Fruit fly (Drosophila melanogaster) whole organism, embryonic: ENCODE data around the gene dsf.
A peak's percentile ranks its signal among the peaks of the same experiment; 100 is the strongest.

Experiments
- Asciz ChIP-seq: fragments of 200-800 bp; sonication (Bioruptor generic); optimal IDR thresholded peaks from 2 replicates; lab custom pipeline; 2017; ENCODE audit warnings: missing biosample characterization, mild to moderate bottlenecking, missing genetic modification characterization, missing genetic modification reagents
- Awh ChIP-seq: fragments of 200-800 bp; sonication (Bioruptor generic); IDR thresholded peaks from 2 replicates; pipeline ENCODE4, ENCODE4 v1.3.6; 2022; ENCODE audit warnings: missing biosample characterization, missing genetic modification characterization
- CG10543 ChIP-seq: fragments of 200-800 bp; sonication (Bioruptor generic); optimal IDR thresholded peaks from 3 replicates; lab custom pipeline; 2017; ENCODE audit warnings: missing biosample characterization, mild to moderate bottlenecking, missing genetic modification characterization, moderate library complexity
- CG12659 ChIP-seq: fragments of 200-800 bp; sonication (Bioruptor generic); optimal IDR thresholded peaks from 3 replicates; lab custom pipeline; 2017; ENCODE audit warnings: mild to moderate bottlenecking, missing biosample characterization, missing genetic modification reagents, missing genetic modification characterization
- CG12769 ChIP-seq: fragments of 200-800 bp; sonication (Bioruptor generic); optimal IDR thresholded peaks from 2 replicates; lab custom pipeline; 2019; ENCODE audit warnings: missing biosample characterization, mild to moderate bottlenecking, missing genetic modification characterization, moderate library complexity
- CG13123 ChIP-seq: fragments of 200-800 bp; sonication (Bioruptor generic); optimal IDR thresholded peaks from 2 replicates; lab custom pipeline; 2016; ENCODE audit warnings: missing biosample characterization, missing genetic modification characterization
- CG15601 ChIP-seq: fragments of 200-800 bp; sonication (Bioruptor generic); optimal IDR thresholded peaks from 3 replicates; lab custom pipeline; 2019; ENCODE audit warnings: missing biosample characterization, mild to moderate bottlenecking, missing genetic modification characterization, moderate library complexity
- CG1602 ChIP-seq: fragments of 200-800 bp; sonication (Bioruptor generic); optimal IDR thresholded peaks from 3 replicates; lab custom pipeline; 2016; ENCODE audit warnings: missing biosample characterization, missing genetic modification characterization
- CG17385 ChIP-seq: fragments of 200-800 bp; sonication (Bioruptor generic); optimal IDR thresholded peaks from 3 replicates; lab custom pipeline; 2018; ENCODE audit warnings: missing biosample characterization, mild to moderate bottlenecking, missing genetic modification characterization
- CG17912 ChIP-seq: fragments of 200-800 bp; sonication (Bioruptor generic); optimal IDR thresholded peaks from 2 replicates; lab custom pipeline; 2018; ENCODE audit warnings: missing biosample characterization, mild to moderate bottlenecking, missing genetic modification characterization
- CG18599 ChIP-seq: fragments of 200-800 bp; sonication (Bioruptor generic); optimal IDR thresholded peaks from 3 replicates; lab custom pipeline; 2017; ENCODE audit warnings: missing biosample characterization, missing genetic modification characterization, mild to moderate bottlenecking, moderate library complexity, missing genetic modification reagents
- CG34376 ChIP-seq: fragments of 200-800 bp; sonication (Bioruptor generic); optimal IDR thresholded peaks from 2 replicates; lab custom pipeline; 2018; ENCODE audit warnings: missing biosample characterization, mild to moderate bottlenecking, missing genetic modification characterization
- CG7271 ChIP-seq: fragments of 200-800 bp; sonication (Bioruptor generic); optimal IDR thresholded peaks from 2 replicates; lab custom pipeline; 2018; ENCODE audit warnings: missing biosample characterization, mild to moderate bottlenecking, missing genetic modification characterization, moderate library complexity
- CG7556 ChIP-seq: fragments of 200-800 bp; sonication (Bioruptor generic); optimal IDR thresholded peaks from 2 replicates; lab custom pipeline; 2017; ENCODE audit warnings: missing biosample characterization, mild to moderate bottlenecking, missing genetic modification characterization
- CTCF ChIP-seq: fragments of 200-800 bp; sonication (Bioruptor generic); optimal IDR thresholded peaks from 2 replicates; lab custom pipeline; 2017; ENCODE audit warnings: missing biosample characterization, mild to moderate bottlenecking, missing genetic modification characterization, moderate library complexity
- Ets97D ChIP-seq: fragments of 200-800 bp; sonication (Bioruptor generic); optimal IDR thresholded peaks from 3 replicates; lab custom pipeline; 2016; ENCODE audit warnings: missing biosample characterization, missing genetic modification characterization
- Gug ChIP-seq: fragments of 200-800 bp; sonication (Bioruptor generic); IDR thresholded peaks from 4 replicates; pipeline ENCODE4 v1.3.6; 2022; ENCODE audit warnings: missing biosample characterization, missing genetic modification characterization
- HmgZ ChIP-seq: fragments of 200-800 bp; sonication (Bioruptor generic); optimal IDR thresholded peaks from 2 replicates; lab custom pipeline; 2018; ENCODE audit warnings: missing biosample characterization, mild to moderate bottlenecking, missing genetic modification characterization
- MESR4 ChIP-seq: fragments of 200-800 bp; sonication (Bioruptor generic); optimal IDR thresholded peaks from 2 replicates; lab custom pipeline; 2018; ENCODE audit warnings: missing biosample characterization, mild to moderate bottlenecking, missing genetic modification characterization, moderate library complexity
- Mad ChIP-seq: fragments of 200-800 bp; sonication (Bioruptor generic); optimal IDR thresholded peaks from 2 replicates; lab custom pipeline; 2016; ENCODE audit warnings: missing biosample characterization, missing genetic modification characterization
- Myb ChIP-seq: fragments of 200-800 bp; sonication (Bioruptor generic); optimal IDR thresholded peaks from 2 replicates; lab custom pipeline; 2016; ENCODE audit warnings: missing biosample characterization, missing genetic modification characterization
- NK7.1 ChIP-seq: fragments of 200-800 bp; sonication (Bioruptor generic); optimal IDR thresholded peaks from 3 replicates; lab custom pipeline; 2016; ENCODE audit warnings: missing biosample characterization, missing genetic modification characterization
- Nf-YC ChIP-seq: fragments of 200-800 bp; optimal IDR thresholded peaks from 3 replicates; lab custom pipeline; 2019; ENCODE audit warnings: missing biosample characterization, mild to moderate bottlenecking, missing genetic modification characterization, moderate library complexity
- Rx ChIP-seq: fragments of 200-800 bp; sonication (Bioruptor generic); IDR thresholded peaks from 2 replicates; pipeline ENCODE4 v1.3.6; 2022; ENCODE audit warnings: missing biosample characterization, missing genetic modification characterization
- Ssrp ChIP-seq: fragments of 200-800 bp; sonication (Bioruptor generic); optimal IDR thresholded peaks from 2 replicates; lab custom pipeline; 2018; ENCODE audit warnings: missing biosample characterization, mild to moderate bottlenecking, missing genetic modification characterization, moderate library complexity
- TFAM ChIP-seq: fragments of 200-800 bp; sonication (Bioruptor generic); optimal IDR thresholded peaks from 2 replicates; lab custom pipeline; 2017; ENCODE audit warnings: missing biosample characterization, missing genetic modification characterization, inconsistent platforms
- Xbp1 ChIP-seq: fragments of 200-800 bp; sonication (Bioruptor generic); optimal IDR thresholded peaks from 3 replicates; lab custom pipeline; 2016; ENCODE audit warnings: missing biosample characterization, mild to moderate bottlenecking, missing genetic modification characterization
- abd-A ChIP-seq: fragments of 200-800 bp; sonication (Bioruptor generic); optimal IDR thresholded peaks from 3 replicates; lab custom pipeline; 2019; ENCODE audit warnings: missing biosample characterization, mild to moderate bottlenecking, missing genetic modification characterization, moderate library complexity
- az2 ChIP-seq: fragments of 200-800 bp; sonication (Bioruptor generic); optimal IDR thresholded peaks from 3 replicates; lab custom pipeline; 2016; ENCODE audit warnings: missing biosample characterization, missing genetic modification characterization
- btn ChIP-seq: fragments of 200-800 bp; sonication (Bioruptor generic); optimal IDR thresholded peaks from 2 replicates; lab custom pipeline; 2016; ENCODE audit warnings: missing biosample characterization, missing genetic modification characterization
- cato ChIP-seq: fragments of 200-800 bp; sonication (Bioruptor generic); optimal IDR thresholded peaks from 2 replicates; lab custom pipeline; 2016; ENCODE audit warnings: missing biosample characterization, missing genetic modification characterization, borderline replicate concordance
- crp ChIP-seq, 2 experiments: fragments of 200-800 bp; sonication (Bioruptor generic); optimal IDR thresholded peaks; 2 replicates in 1 of 2; 3 replicates in 1 of 2; lab custom pipeline; 2017; ENCODE audit warnings: missing biosample characterization in 2 of 2, missing genetic modification characterization in 2 of 2, mild to moderate bottlenecking in 1 of 2, moderate library complexity in 1 of 2
- dati ChIP-seq: fragments of 200-800 bp; sonication (Bioruptor generic); IDR thresholded peaks from 2 replicates; pipeline ENCODE4 v1.3.6; 2022; ENCODE audit warnings: missing biosample characterization, missing genetic modification characterization
- eyg ChIP-seq: fragments of 200-800 bp; sonication (Bioruptor generic); optimal IDR thresholded peaks from 3 replicates; lab custom pipeline; 2016; ENCODE audit warnings: missing biosample characterization, missing genetic modification characterization
- fd3F ChIP-seq: fragments of 200-800 bp; sonication (Bioruptor generic); optimal IDR thresholded peaks from 2 replicates; lab custom pipeline; 2018; ENCODE audit warnings: missing biosample characterization, mild to moderate bottlenecking, missing genetic modification characterization, moderate library complexity
- fru ChIP-seq: fragments of >200 bp; optimal IDR thresholded peaks from 2 replicates; lab custom pipeline; 2017
- gcm2 ChIP-seq: fragments of 200-800 bp; sonication (Bioruptor generic); optimal IDR thresholded peaks from 2 replicates; lab custom pipeline; 2016; ENCODE audit warnings: missing biosample characterization, missing genetic modification characterization
- lbe ChIP-seq: fragments of 200-800 bp; sonication (Bioruptor generic); optimal IDR thresholded peaks from 2 replicates; lab custom pipeline; 2016; ENCODE audit warnings: missing biosample characterization, mild to moderate bottlenecking, missing genetic modification characterization
- lilli ChIP-seq: fragments of 200-800 bp; sonication (Bioruptor generic); optimal IDR thresholded peaks from 3 replicates; lab custom pipeline; 2016; ENCODE audit warnings: missing biosample characterization, missing genetic modification characterization
- lov ChIP-seq, 2 experiments: fragments of 200-800 bp in 1 of 2; fragments of >200 bp in 1 of 2; sonication (Bioruptor generic) in 1 of 2; IDR thresholded peaks in 1 of 2; optimal IDR thresholded peaks in 1 of 2; 2 replicates in 1 of 2; 3 replicates in 1 of 2; pipeline versions ENCODE4 v1.3.6 to Lab custom; 2017 to 2022; ENCODE audit warnings: missing biosample characterization in 1 of 2, missing genetic modification characterization in 1 of 2
- luna ChIP-seq: fragments of 200-800 bp; sonication (Bioruptor generic); optimal IDR thresholded peaks from 2 replicates; lab custom pipeline; 2016; ENCODE audit warnings: missing biosample characterization, missing genetic modification characterization
- maf-S ChIP-seq: fragments of 200-800 bp; sonication (Bioruptor generic); optimal IDR thresholded peaks from 2 replicates; lab custom pipeline; 2016; ENCODE audit warnings: missing biosample characterization, missing genetic modification characterization
- mirr ChIP-seq: fragments of 200-800 bp; sonication (Bioruptor generic); optimal IDR thresholded peaks from 3 replicates; lab custom pipeline; 2018; ENCODE audit warnings: missing biosample characterization, mild to moderate bottlenecking, missing genetic modification characterization
- otp ChIP-seq: fragments of 200-800 bp; sonication (Bioruptor generic); IDR thresholded peaks from 3 replicates; pipeline ENCODE4, ENCODE4 v1.3.6; 2022; ENCODE audit warnings: missing biosample characterization, missing genetic modification characterization
- rib ChIP-seq: fragments of 200-800 bp; sonication (Bioruptor generic); IDR thresholded peaks from 2 replicates; pipeline ENCODE4 v1.3.6; 2022; ENCODE audit warnings: missing biosample characterization, missing genetic modification characterization
- sim ChIP-seq: fragments of 200-800 bp; sonication (Bioruptor generic); IDR thresholded peaks from 2 replicates; pipeline ENCODE4 v1.3.6; 2022; ENCODE audit warnings: missing biosample characterization, missing genetic modification characterization
- stwl ChIP-seq: fragments of 200-800 bp; sonication (Bioruptor generic); optimal IDR thresholded peaks from 3 replicates; lab custom pipeline; 2018; ENCODE audit warnings: missing biosample characterization, mild to moderate bottlenecking, missing genetic modification characterization, moderate library complexity
- trh ChIP-seq: fragments of 200-800 bp; sonication (Bioruptor generic); optimal IDR thresholded peaks from 2 replicates; lab custom pipeline; 2016; ENCODE audit warnings: missing biosample characterization, missing genetic modification characterization
- tx ChIP-seq: fragments of 200-800 bp; sonication (Bioruptor generic); optimal IDR thresholded peaks from 2 replicates; lab custom pipeline; 2016; ENCODE audit warnings: missing biosample characterization, missing genetic modification characterization
- zen ChIP-seq: fragments of 200-800 bp; sonication (Bioruptor generic); optimal IDR thresholded peaks from 3 replicates; lab custom pipeline; 2018; ENCODE audit warnings: missing biosample characterization, mild to moderate bottlenecking, missing genetic modification characterization, moderate library complexity

Gene dsf

DNA sequence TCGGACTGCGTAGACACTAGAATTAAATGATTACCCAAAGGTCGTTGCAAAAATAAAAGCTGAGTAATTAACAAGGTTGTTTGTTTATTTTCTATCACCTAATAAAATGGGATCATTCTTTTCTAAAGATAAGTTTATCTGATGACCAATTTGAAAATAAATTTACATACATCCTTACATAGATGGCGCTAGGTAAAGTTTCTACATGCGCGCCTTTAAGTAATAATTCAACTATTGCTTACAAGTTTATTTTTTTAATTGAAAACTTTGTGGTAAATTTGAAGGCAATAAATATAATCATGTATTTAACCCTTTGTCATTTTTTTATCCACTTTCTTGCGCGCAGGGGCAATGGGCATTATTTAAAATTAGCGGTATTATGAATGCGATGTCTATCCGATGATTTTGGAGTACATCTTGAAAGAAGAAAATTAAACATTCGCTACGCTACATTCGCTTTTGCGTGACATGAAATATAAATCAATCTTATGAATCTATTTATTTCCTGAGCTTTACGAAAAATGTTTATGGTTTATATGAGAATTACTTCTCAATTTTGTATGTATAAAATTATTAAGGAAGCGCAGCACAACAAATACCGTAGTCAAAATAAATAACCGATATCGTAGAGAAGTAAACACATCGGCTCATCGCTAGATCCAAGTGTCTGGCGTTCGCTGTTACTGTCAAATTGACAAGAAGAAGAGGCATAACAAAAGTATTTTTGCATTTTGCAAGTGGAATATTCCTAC is 23.2 kb downstream of the dsf start, which contains the start of gene CG9044 (continued):
- TF ChIP-seq lilli (GFP tag; lab: Kevin White, UChicago) (peak; percentile 79), maf-S (GFP tag; lab: Kevin White, UChicago) (peak; percentile 38), eyg (GFP tag; lab: Kevin White, UChicago) (peak; percentile 26), CG12659 (GFP tag; lab: Kevin White, UChicago) (peak; percentile 79), MESR4 (GFP tag; lab: Kevin White, UChicago) (no peak), zen (tag; lab: Kevin White, UChicago) (peak; percentile 36), stwl (tag; lab: Kevin White, UChicago) (peak; percentile 20), otp (GFP tag; lab: Robert Waterston, UW) (no peak), lbe (GFP tag; lab: Kevin White, UChicago) (peak; percentile 65), CG7556 (GFP tag; lab: Kevin White, UChicago) (no peak), luna (GFP tag; lab: Kevin White, UChicago) (no peak), rib (GFP tag; lab: Robert Waterston, UW) (no peak), dati (GFP tag; lab: Robert Waterston, UW) (no peak), Asciz (GFP tag; lab: Kevin White, UChicago) (no peak), TFAM (no peak), fd3F (peak; percentile 46), fru (lab: Kevin White, UChicago) (no peak), Gug (GFP tag; lab: Robert Waterston, UW) (peak; percentile 60; the same call in 3 of the 4 replicates), abd-A (no peak), crp (GFP tag; optimal IDR thresholded peaks at IDR 0.05; lab: Kevin White, UChicago) (no peak), CG12769 (tag; lab: Kevin White, UChicago) (no peak), CG1602 (peak; percentile 48), Rx (GFP tag; lab: Robert Waterston, UW) (no peak), Nf-YC (tag; lab: Kevin White, UChicago) (no peak), CG13123 (peak; percentile 11), Myb (GFP tag; lab: Kevin White, UChicago) (peak; percentile 59), Ets97D (peak; percentile 67), CG18599 (GFP tag; lab: Kevin White, UChicago) (no peak), CTCF (GFP tag; lab: Kevin White, UChicago) (peak; percentile 94), cato (GFP tag; lab: Kevin White, UChicago) (peak; percentile 31), Awh (GFP tag; lab: Robert Waterston, UW) (no peak), Mad (GFP tag; lab: Kevin White, UChicago) (peak; percentile 67), lov (optimal IDR thresholded peaks at IDR 0.05; lab: Kevin White, UChicago) (no peak), lov (GFP tag; IDR thresholded peaks at IDR 0.05; lab: Robert Waterston, UW) (no peak), mirr (GFP tag; lab: Kevin White, UChicago) (no peak), CG10543 (GFP tag; lab: Kevin White, UChicago) (no peak), btn (GFP tag; lab: Kevin White, UChicago) (no peak), HmgZ (tag; lab: Kevin White, UChicago) (peak; percentile 66), CG17912 (GFP tag; lab: Kevin White, UChicago) (peak; percentile 2), Xbp1 (GFP tag; lab: Kevin White, UChicago) (peak; percentile 71), CG34376 (GFP tag; lab: Kevin White, UChicago) (no peak), tx (GFP tag; lab: Kevin White, UChicago) (peak; percentile 39), gcm2 (GFP tag; lab: Kevin White, UChicago) (no peak), sim (no peak), az2 (GFP tag; lab: Kevin White, UChicago) (peak; percentile 44), CG7271 (no peak), trh (GFP tag; lab: Kevin White, UChicago) (peak; percentile 52), Ssrp (tag; lab: Kevin White, UChicago) (peak; percentile 49), CG15601 (tag; lab: Kevin White, UChicago) (peak; percentile 37), CG17385 (GFP tag; lab: Kevin White, UChicago) (peak; percentile 97), NK7.1 (peak; percentile 2)
